Fruit fly (Drosophila melanogaster) whole organism, embryonic: ENCODE measurements around the gene grnd.

Experiments
- Ada2b ChIP-seq: fragments of 200-800 bp; sonication (Bioruptor generic); IDR thresholded peaks from 2 replicates; pipeline ENCODE4 v1.3.6; 2022; ENCODE audit warnings: missing biosample characterization, missing genetic modification characterization
- Adf1 ChIP-seq: fragments of 200-800 bp; sonication (Bioruptor generic); IDR thresholded peaks from 2 replicates; pipeline ENCODE4 v1.3.6; 2022; ENCODE audit warnings: missing biosample characterization, missing genetic modification characterization
- B-H2 ChIP-seq: fragments of 200-800 bp; sonication (Bioruptor generic); optimal IDR thresholded peaks from 2 replicates; lab custom pipeline; 2018; ENCODE audit warnings: missing biosample characterization, mild to moderate bottlenecking, missing genetic modification characterization
- CG10274 ChIP-seq: fragments of 200-800 bp; sonication (Bioruptor generic); optimal IDR thresholded peaks from 3 replicates; lab custom pipeline; 2017; ENCODE audit warnings: missing biosample characterization, mild to moderate bottlenecking, missing genetic modification characterization
- CG10565 ChIP-seq: fragments of 200-800 bp; sonication (Bioruptor generic); optimal IDR thresholded peaks from 3 replicates; lab custom pipeline; 2016; ENCODE audit warnings: missing biosample characterization, mild to moderate bottlenecking, missing genetic modification characterization
- CG11456 ChIP-seq: fragments of 200-800 bp; sonication (Bioruptor generic); IDR thresholded peaks from 3 replicates; pipeline ENCODE4 v1.3.6; 2022; ENCODE audit warnings: missing biosample characterization, missing genetic modification characterization
- CG12104 ChIP-seq: fragments of 200-800 bp; sonication (Bioruptor generic); optimal IDR thresholded peaks from 3 replicates; lab custom pipeline; 2016; ENCODE audit warnings: missing biosample characterization, missing genetic modification characterization
- CG12391 ChIP-seq: fragments of 200-800 bp; sonication (Bioruptor generic); optimal IDR thresholded peaks from 3 replicates; lab custom pipeline; 2018; ENCODE audit warnings: missing biosample characterization, mild to moderate bottlenecking, missing genetic modification characterization, moderate library complexity
- CG13775 ChIP-seq: fragments of 200-800 bp; sonication (Bioruptor generic); optimal IDR thresholded peaks from 3 replicates; lab custom pipeline; 2017; ENCODE audit warnings: missing biosample characterization, mild to moderate bottlenecking, missing genetic modification characterization
- CG15073 ChIP-seq: fragments of 200-800 bp; sonication (Bioruptor generic); optimal IDR thresholded peaks from 2 replicates; lab custom pipeline; 2016; ENCODE audit warnings: missing biosample characterization, missing genetic modification characterization
- CG17186 ChIP-seq: fragments of 200-800 bp; sonication (Bioruptor generic); optimal IDR thresholded peaks from 3 replicates; lab custom pipeline; 2017; ENCODE audit warnings: missing biosample characterization, missing genetic modification reagents, missing genetic modification characterization
- CG2875 ChIP-seq: fragments of 200-800 bp; sonication (Bioruptor generic); optimal IDR thresholded peaks from 2 replicates; lab custom pipeline; 2017; ENCODE audit warnings: missing biosample characterization, mild to moderate bottlenecking, missing genetic modification characterization, missing genetic modification reagents
- CG4617 ChIP-seq: fragments of 200-800 bp; sonication (Bioruptor generic); optimal IDR thresholded peaks from 3 replicates; lab custom pipeline; 2016; ENCODE audit warnings: missing biosample characterization, missing genetic modification characterization, borderline replicate concordance
- CG8281 ChIP-seq: fragments of 200-800 bp; sonication (Bioruptor generic); optimal IDR thresholded peaks from 2 replicates; lab custom pipeline; 2018; ENCODE audit warnings: missing biosample characterization, mild to moderate bottlenecking, missing genetic modification characterization, moderate library complexity
- CG9817 ChIP-seq: fragments of 200-800 bp; sonication (Bioruptor generic); optimal IDR thresholded peaks from 2 replicates; lab custom pipeline; 2018; ENCODE audit warnings: missing biosample characterization, mild to moderate bottlenecking, missing genetic modification characterization, moderate library complexity
- CG9932 ChIP-seq: fragments of 200-800 bp; sonication (Bioruptor generic); IDR thresholded peaks from 2 replicates; pipeline ENCODE4 v1.3.6; 2022; ENCODE audit warnings: missing biosample characterization, missing genetic modification characterization
- Chrac-16 ChIP-seq: fragments of 200-800 bp; sonication (Bioruptor generic); optimal IDR thresholded peaks from 3 replicates; lab custom pipeline; 2016; ENCODE audit warnings: missing biosample characterization, missing genetic modification characterization
- CkIIα-i1 ChIP-seq: fragments of 200-800 bp; sonication (Bioruptor generic); IDR thresholded peaks from 2 replicates; pipeline ENCODE4 v1.3.6; 2022; ENCODE audit warnings: missing biosample characterization, missing genetic modification characterization
- CoRest ChIP-seq: fragments of 200-800 bp; sonication (Bioruptor generic); optimal IDR thresholded peaks from 3 replicates; lab custom pipeline; 2018; ENCODE audit warnings: missing biosample characterization, mild to moderate bottlenecking, missing genetic modification characterization, moderate library complexity
- Dbx ChIP-seq: fragments of 200-800 bp; sonication (Bioruptor generic); IDR thresholded peaks from 3 replicates; pipeline ENCODE4 v1.3.6; 2022; ENCODE audit warnings: missing biosample characterization, missing genetic modification characterization
- Lim3 ChIP-seq: fragments of 200-800 bp; sonication (Bioruptor generic); IDR thresholded peaks from 2 replicates; pipeline ENCODE4 v1.3.6; 2022; ENCODE audit warnings: missing biosample characterization, missing genetic modification characterization
- Meics ChIP-seq: fragments of 200-800 bp; sonication (Bioruptor generic); optimal IDR thresholded peaks from 2 replicates; lab custom pipeline; 2017; ENCODE audit warnings: missing biosample characterization, mild to moderate bottlenecking, missing genetic modification characterization
- Mes4 ChIP-seq: fragments of 200-800 bp; sonication (Bioruptor generic); optimal IDR thresholded peaks from 2 replicates; lab custom pipeline; 2016; ENCODE audit warnings: missing biosample characterization, missing genetic modification characterization
- NFAT ChIP-seq: fragments of 200-800 bp; sonication (Bioruptor generic); IDR thresholded peaks from 2 replicates; pipeline ENCODE4 v1.3.6; 2022; ENCODE audit warnings: missing biosample characterization, missing genetic modification characterization
- Nf-YA ChIP-seq: fragments of 200-800 bp; sonication (Bioruptor generic); IDR thresholded peaks from 2 replicates; pipeline ENCODE4 v1.3.6; 2022; ENCODE audit warnings: missing biosample characterization, missing genetic modification characterization
- PHDP ChIP-seq: fragments of 200-800 bp; sonication (Bioruptor generic); optimal IDR thresholded peaks from 3 replicates; lab custom pipeline; 2018; ENCODE audit warnings: missing biosample characterization, mild to moderate bottlenecking, missing genetic modification characterization, moderate library complexity
- Pdp1 ChIP-seq, 2 experiments: fragments of 200-800 bp; sonication (Bioruptor generic); optimal IDR thresholded peaks; 3 replicates each; lab custom pipeline; 2016; ENCODE audit warnings: missing biosample characterization in 2 of 2, missing genetic modification characterization in 2 of 2, mild to moderate bottlenecking in 1 of 2, moderate library complexity in 1 of 2
- Sox100B ChIP-seq: fragments of 200-800 bp; sonication (Bioruptor generic); optimal IDR thresholded peaks from 3 replicates; lab custom pipeline; 2018; ENCODE audit warnings: missing biosample characterization, mild to moderate bottlenecking, missing genetic modification characterization
- abd-A ChIP-seq: fragments of 200-800 bp; sonication (Bioruptor generic); optimal IDR thresholded peaks from 3 replicates; lab custom pipeline; 2019; ENCODE audit warnings: missing biosample characterization, mild to moderate bottlenecking, missing genetic modification characterization, moderate library complexity
- az2 ChIP-seq: fragments of 200-800 bp; sonication (Bioruptor generic); optimal IDR thresholded peaks from 3 replicates; lab custom pipeline; 2016; ENCODE audit warnings: missing biosample characterization, missing genetic modification characterization
- cg ChIP-seq: fragments of 200-800 bp; sonication (Bioruptor generic); optimal IDR thresholded peaks from 3 replicates; lab custom pipeline; 2019; ENCODE audit warnings: missing biosample characterization, mild to moderate bottlenecking, missing genetic modification characterization, moderate library complexity
- ci ChIP-seq: fragments of 200-800 bp; sonication (Bioruptor generic); IDR thresholded peaks from 3 replicates; pipeline ENCODE4 v1.3.6; 2022; ENCODE audit warnings: missing biosample characterization, missing genetic modification characterization
- crc ChIP-seq: fragments of 200-800 bp; sonication (Bioruptor generic); optimal IDR thresholded peaks from 2 replicates; lab custom pipeline; 2016; ENCODE audit warnings: missing biosample characterization, missing genetic modification characterization
- dmrt11E ChIP-seq: fragments of 200-800 bp; sonication (Bioruptor generic); optimal IDR thresholded peaks from 3 replicates; lab custom pipeline; 2018; ENCODE audit warnings: missing biosample characterization, mild to moderate bottlenecking, missing genetic modification characterization, moderate library complexity
- exex ChIP-seq: fragments of 200-800 bp; sonication (Bioruptor generic); optimal IDR thresholded peaks from 4 replicates; lab custom pipeline; 2018; ENCODE audit warnings: missing biosample characterization, mild to moderate bottlenecking, missing genetic modification characterization, moderate library complexity
- gcm2 ChIP-seq: fragments of 200-800 bp; sonication (Bioruptor generic); optimal IDR thresholded peaks from 2 replicates; lab custom pipeline; 2016; ENCODE audit warnings: missing biosample characterization, missing genetic modification characterization
- gsb-n ChIP-seq: fragments of 200-800 bp; sonication (Bioruptor generic); optimal IDR thresholded peaks from 3 replicates; lab custom pipeline; 2018; ENCODE audit warnings: missing biosample characterization, mild to moderate bottlenecking, missing genetic modification characterization
- knrl ChIP-seq: fragments of 200-800 bp; sonication (Bioruptor generic); IDR thresholded peaks from 3 replicates; pipeline ENCODE4 v1.3.6; 2022; ENCODE audit warnings: missing biosample characterization, missing genetic modification characterization; ENCODE audit not compliant: partially characterized antibody
- lilli ChIP-seq: fragments of 200-800 bp; sonication (Bioruptor generic); optimal IDR thresholded peaks from 3 replicates; lab custom pipeline; 2016; ENCODE audit warnings: missing biosample characterization, missing genetic modification characterization
- pho ChIP-seq: fragments of 200-800 bp; sonication (Bioruptor generic); optimal IDR thresholded peaks from 2 replicates; lab custom pipeline; 2016; ENCODE audit warnings: missing biosample characterization, missing genetic modification characterization
- phol ChIP-seq: fragments of 200-800 bp; sonication (Bioruptor generic); optimal IDR thresholded peaks from 3 replicates; lab custom pipeline; 2018; ENCODE audit warnings: missing biosample characterization, mild to moderate bottlenecking, missing genetic modification characterization, moderate library complexity
- pzg ChIP-seq: fragments of 200-800 bp; sonication (Bioruptor generic); optimal IDR thresholded peaks from 3 replicates; lab custom pipeline; 2018; ENCODE audit warnings: missing biosample characterization, mild to moderate bottlenecking, missing genetic modification characterization, moderate library complexity
- sim ChIP-seq: fragments of 200-800 bp; sonication (Bioruptor generic); IDR thresholded peaks from 2 replicates; pipeline ENCODE4 v1.3.6; 2022; ENCODE audit warnings: missing biosample characterization, missing genetic modification characterization
- sisA ChIP-seq: fragments of 200-800 bp; sonication (Bioruptor generic); IDR thresholded peaks from 2 replicates; pipeline ENCODE4 v1.3.6; 2022; ENCODE audit warnings: missing biosample characterization, missing genetic modification characterization
- sob ChIP-seq: fragments of 200-800 bp; sonication (Bioruptor generic); IDR thresholded peaks from 2 replicates; pipeline ENCODE4 v1.3.6; 2022; ENCODE audit warnings: missing biosample characterization, missing genetic modification characterization
- sr ChIP-seq: fragments of 200-800 bp; sonication (Bioruptor generic); IDR thresholded peaks from 3 replicates; pipeline ENCODE4 v1.3.6; 2022; ENCODE audit warnings: missing biosample characterization, missing genetic modification characterization
- unpg ChIP-seq: fragments of 200-800 bp; sonication (Bioruptor generic); optimal IDR thresholded peaks from 3 replicates; lab custom pipeline; 2018; ENCODE audit warnings: missing biosample characterization, mild to moderate bottlenecking, missing genetic modification characterization, moderate library complexity
- vnd ChIP-seq: fragments of 200-800 bp; sonication (Bioruptor generic); IDR thresholded peaks from 3 replicates; pipeline ENCODE4 v1.3.6; 2022; ENCODE audit warnings: missing biosample characterization, missing genetic modification characterization; ENCODE audit not compliant: partially characterized antibody
- yki ChIP-seq: fragments of >200 bp; optimal IDR thresholded peaks from 3 replicates; lab custom pipeline; 2018
- zf30C ChIP-seq: fragments of 200-800 bp; sonication (Bioruptor generic); optimal IDR thresholded peaks from 3 replicates; lab custom pipeline; 2018; ENCODE audit warnings: missing biosample characterization, mild to moderate bottlenecking, missing genetic modification characterization

The grnd gene

DNA sequence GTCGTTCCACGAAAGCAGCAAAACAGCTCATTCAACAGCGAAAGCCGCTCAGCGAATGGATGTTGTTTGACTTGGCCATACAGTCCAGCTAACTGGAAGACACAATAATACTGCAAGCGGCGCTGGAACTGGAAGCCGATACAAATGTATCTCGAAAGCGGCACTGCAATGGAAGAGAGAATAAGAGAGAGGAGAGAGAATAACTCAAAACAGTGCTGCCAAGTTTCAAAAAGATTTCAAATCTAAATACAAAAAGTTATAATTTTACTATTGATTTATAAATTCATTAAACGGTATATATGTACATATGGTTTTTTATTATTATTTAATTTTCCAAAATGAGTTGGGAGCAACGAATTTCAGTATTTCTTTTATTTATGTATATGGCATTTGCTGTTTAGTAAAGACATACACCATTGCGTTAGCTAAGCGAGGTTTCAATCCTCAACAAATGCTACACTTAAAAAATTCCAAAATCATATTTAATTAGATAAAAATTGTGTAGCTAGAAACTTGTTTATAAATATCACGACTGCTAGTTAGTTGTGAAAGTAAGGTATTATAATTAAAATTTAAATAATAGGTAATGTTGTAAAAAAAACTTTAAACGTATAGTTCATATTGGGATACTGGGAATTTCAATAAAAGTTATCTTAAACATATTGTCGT lies 701 bp upstream of the grnd start, which contains the start of gene CG10283:
Gene CG10283, minus strand, starts transcription at position 132 of the 669 bp plus-strand sequence.
- TF ChIP-seq Meics (GFP tag; lab: Kevin White, UChicago) (no peak), CkIIα-i1 (GFP tag; lab: Robert Waterston, UW) (no peak), yki (lab: Kevin White, UChicago) (peak; percentile 60), sr (no peak), phol (tag; lab: Kevin White, UChicago) (peak; percentile 60), az2 (peak; percentile 27), dmrt11E (tag; lab: Kevin White, UChicago) (peak; percentile 51), gsb-n (tag; lab: Kevin White, UChicago) (no peak), B-H2 (no peak), Sox100B (GFP tag; lab: Kevin White, UChicago) (peak; percentile 43), sob (peak; percentile 43; the same call in 1 of the 2 replicates), Chrac-16 (GFP tag; lab: Kevin White, UChicago) (peak; percentile 29), exex (tag; lab: Kevin White, UChicago) (no peak), Lim3 (no peak), Mes4 (GFP tag; lab: Kevin White, UChicago) (no peak), Ada2b (0 out of 2 replicates have a peak, but pooled peaks have one; percentile 10), CG9932 (peak; percentile 72), Dbx (peak; percentile 54; the same call in 2 of the 3 replicates), PHDP (peak; percentile 24), CG17186 (GFP tag; lab: Kevin White, UChicago) (peak; percentile 98), abd-A (tag; lab: Kevin White, UChicago) (peak; percentile 17), lilli (GFP tag; lab: Kevin White, UChicago) (peak; percentile 14), sim (GFP tag; lab: Robert Waterston, UW) (no peak), CG4617 (GFP tag; lab: Kevin White, UChicago) (peak; percentile 23), pho (GFP tag; lab: Kevin White, UChicago) (peak; percentile 29), CG2875 (GFP tag; lab: Kevin White, UChicago) (peak; percentile 18), zf30C (peak; percentile 96), CG10565 (GFP tag; lab: Kevin White, UChicago) (no peak), Pdp1 (GFP tag; optimal IDR thresholded peaks at IDR 0.05; lab: Kevin White, UChicago) (peak in 1 of 2 experiments; percentile 11), sisA (GFP tag; lab: Robert Waterston, UW) (no peak), CG12391 (peak; percentile 70), knrl (no peak), unpg (GFP tag; lab: Kevin White, UChicago) (peak; percentile 58), CoRest (tag; lab: Kevin White, UChicago) (peak; percentile 67), CG13775 (peak; percentile 21), pzg (GFP tag; lab: Kevin White, UChicago) (peak; percentile 36), CG10274 (GFP tag; lab: Kevin White, UChicago) (no peak), NFAT (GFP tag; lab: Robert Waterston, UW) (peak; percentile 47; the same call in 1 of the 2 replicates), crc (GFP tag; lab: Kevin White, UChicago) (no peak), CG11456 (GFP tag; lab: Robert Waterston, UW) (no peak), gcm2 (GFP tag; lab: Kevin White, UChicago) (no peak), vnd (no peak), Nf-YA (GFP tag; lab: Robert Waterston, UW) (no peak), ci (GFP tag; lab: Robert Waterston, UW) (peak; percentile 65), cg (GFP tag; lab: Kevin White, UChicago) (peak; percentile 29), CG12104 (GFP tag; lab: Kevin White, UChicago) (peak; percentile 7), CG15073 (GFP tag; lab: Kevin White, UChicago) (no peak), CG8281 (no peak), CG9817 (tag; lab: Kevin White, UChicago) (peak; percentile 43), Adf1 (GFP tag; lab: Robert Waterston, UW) (no peak)
